Worm (Caenorhabditis elegans) whole organism, young adult: ENCODE results near the gene crn-6.

Experiments used
- B0035.1 ChIP-seq: sonication (generic microtip); optimal IDR thresholded peaks from 2 replicates; lab custom pipeline; 2016; ENCODE audit warnings: missing genetic modification characterization, mild to moderate bottlenecking, missing compliant biosample characterization, missing genotype, missing genetic modification reagents
- D2030.7 ChIP-seq: fragments of 200-800 bp; sonication (Bioruptor generic); IDR thresholded peaks from 2 replicates; pipeline ENCODE4 v1.3.6; 2022; ENCODE audit warnings: missing genetic modification reagents, missing genetic modification characterization, missing compliant biosample characterization
- F22D6.2 ChIP-seq: sonication (generic microtip); optimal IDR thresholded peaks from 2 replicates; lab custom pipeline; 2016; ENCODE audit warnings: mild to moderate bottlenecking, missing genetic modification characterization, missing compliant biosample characterization
- F33H1.4 ChIP-seq: fragments of 200-800 bp; sonication (Bioruptor generic); IDR thresholded peaks from 2 replicates; pipeline ENCODE4 v1.3.6; 2022; ENCODE audit warnings: missing genetic modification reagents, missing genetic modification characterization, missing compliant biosample characterization
- F52B5.7 ChIP-seq: sonication (generic microtip); optimal IDR thresholded peaks from 2 replicates; lab custom pipeline; 2016; ENCODE audit warnings: mild to moderate bottlenecking, missing genetic modification characterization, missing compliant biosample characterization
- F55B11.4 ChIP-seq: sonication (generic microtip); optimal IDR thresholded peaks from 2 replicates; lab custom pipeline; 2016; ENCODE audit warnings: missing compliant biosample characterization, missing genetic modification characterization, borderline replicate concordance; ENCODE audit not compliant: insufficient read depth
- K12H6.12 ChIP-seq: fragments of 200-800 bp; sonication (Bioruptor generic); optimal IDR thresholded peaks from 2 replicates; lab custom pipeline; 2018; ENCODE audit warnings: mild to moderate bottlenecking, missing genetic modification characterization, missing compliant biosample characterization
- T07F8.4 ChIP-seq: sonication (generic microtip); optimal IDR thresholded peaks from 2 replicates; lab custom pipeline; 2016; ENCODE audit warnings: mild to moderate bottlenecking, missing genetic modification characterization, moderate library complexity, missing compliant biosample characterization
- Y53F4B.3 ChIP-seq: fragments of 200-800 bp; sonication (Bioruptor generic); IDR thresholded peaks from 2 replicates; pipeline ENCODE4 v1.3.6; 2022; ENCODE audit warnings: missing genetic modification reagents, missing genetic modification characterization, missing compliant biosample characterization
- Y56A3A.18 ChIP-seq: fragments of 200-800 bp; sonication (Bioruptor generic); IDR thresholded peaks from 2 replicates; pipeline ENCODE4 v1.3.6; 2022; ENCODE audit warnings: missing genetic modification reagents, missing genetic modification characterization, missing compliant biosample characterization
- ZK185.1 ChIP-seq: sonication (generic microtip); optimal IDR thresholded peaks from 2 replicates; lab custom pipeline; 2016; ENCODE audit warnings: mild to moderate bottlenecking, missing genetic modification characterization, missing compliant biosample characterization; ENCODE audit not compliant: poor library complexity, severe bottlenecking
- aptf-2 ChIP-seq: fragments of 200-800 bp; sonication (Bioruptor generic); conservative IDR thresholded peaks from 2 replicates; pipeline ENCODE4 v1.3.6; 2022; ENCODE audit warnings: missing genetic modification reagents, missing genetic modification characterization, missing compliant biosample characterization
- athp-1 ChIP-seq: sonication (generic microtip); optimal IDR thresholded peaks from 2 replicates; lab custom pipeline; 2017; ENCODE audit warnings: mild to moderate bottlenecking, missing genetic modification characterization, missing compliant biosample characterization
- attf-6 ChIP-seq: fragments of 200-800 bp; sonication (Bioruptor generic); IDR thresholded peaks from 2 replicates; pipeline ENCODE4 v1.3.6; 2022; ENCODE audit warnings: missing genetic modification reagents, missing genetic modification characterization, missing compliant biosample characterization
- cebp-1 ChIP-seq, 2 experiments: fragments of 200-800 bp in 1 of 2; sonication (Bioruptor generic) in 1 of 2; sonication (generic microtip) in 1 of 2; IDR thresholded peaks in 1 of 2; optimal IDR thresholded peaks in 1 of 2; 2 replicates each; pipeline versions ENCODE4 v1.3.6 to Lab custom; 2017 to 2022; ENCODE audit warnings: missing compliant biosample characterization in 2 of 2, missing genetic modification characterization in 2 of 2, mild to moderate bottlenecking in 1 of 2, missing genetic modification reagents in 1 of 2, moderate library complexity in 1 of 2
- cebp-2 ChIP-seq: fragments of 200-800 bp; sonication (Bioruptor generic); IDR thresholded peaks from 2 replicates; pipeline ENCODE4 v1.3.6; 2022; ENCODE audit warnings: missing genetic modification characterization, missing compliant biosample characterization
- ceh-58 ChIP-seq: fragments of 200-800 bp; sonication (Bioruptor generic); IDR thresholded peaks from 2 replicates; pipeline ENCODE4 v1.3.6; 2022; ENCODE audit warnings: missing genetic modification characterization, missing compliant biosample characterization
- dpff-1 ChIP-seq: sonication (generic microtip); optimal IDR thresholded peaks from 2 replicates; lab custom pipeline; 2017; ENCODE audit warnings: mild to moderate bottlenecking, missing genetic modification characterization, missing compliant biosample characterization
- egrh-3 ChIP-seq: fragments of 200-800 bp; sonication (Bioruptor generic); IDR thresholded peaks from 2 replicates; pipeline ENCODE4 v1.3.6; 2022; ENCODE audit warnings: missing genetic modification reagents, missing genetic modification characterization, missing compliant biosample characterization
- ekl-4 ChIP-seq: fragments of 200-800 bp; sonication (Bioruptor generic); IDR thresholded peaks from 2 replicates; pipeline ENCODE4 v1.3.6; 2022; ENCODE audit warnings: missing genetic modification reagents, missing genetic modification characterization, missing compliant biosample characterization
- gei-17 ChIP-seq: fragments of 200-800 bp; sonication (Bioruptor generic); optimal IDR thresholded peaks from 2 replicates; lab custom pipeline; 2018; ENCODE audit warnings: mild to moderate bottlenecking, missing genetic modification characterization, missing compliant biosample characterization
- him-1 ChIP-seq: sonication (generic microtip); optimal IDR thresholded peaks from 2 replicates; lab custom pipeline; 2016; ENCODE audit warnings: missing genotype, missing genetic modification reagents, missing genetic modification characterization, missing compliant biosample characterization
- hlh-12 ChIP-seq: sonication (generic microtip); optimal IDR thresholded peaks from 2 replicates; lab custom pipeline; 2016; ENCODE audit warnings: missing genetic modification characterization, missing compliant biosample characterization
- hlh-26 ChIP-seq: fragments of 200-800 bp; sonication (Bioruptor generic); conservative IDR thresholded peaks from 2 replicates; pipeline ENCODE4 v1.3.6; 2022; ENCODE audit warnings: missing genetic modification reagents, missing genetic modification characterization, missing compliant biosample characterization
- lin-35 ChIP-seq, 3 experiments: fragments of 150-350 bp in 2 of 3; sonication (generic microtip) in 1 of 3; optimal IDR thresholded peaks; 2 replicates each; lab custom pipeline; 2014 to 2018; ENCODE audit warnings: missing biosample characterization in 3 of 3, missing genetic modification characterization in 3 of 3, missing genetic modification reagents in 3 of 3
- lsy-27 ChIP-seq: sonication (generic microtip); optimal IDR thresholded peaks from 2 replicates; lab custom pipeline; 2017; ENCODE audit warnings: missing genetic modification characterization, mild to moderate bottlenecking, missing compliant biosample characterization, antibody characterized with exemption, missing genotype, borderline replicate concordance; ENCODE audit not compliant: insufficient read depth
- madf-6 ChIP-seq: fragments of 200-800 bp; sonication (Bioruptor generic); IDR thresholded peaks from 2 replicates; pipeline ENCODE4 v1.3.6; 2022; ENCODE audit warnings: missing genetic modification reagents, missing genetic modification characterization, missing compliant biosample characterization
- mcd-1 ChIP-seq: fragments of 200-800 bp; sonication (Bioruptor generic); IDR thresholded peaks from 2 replicates; pipeline ENCODE4 v1.3.6; 2022; ENCODE audit warnings: missing genetic modification reagents, missing genetic modification characterization, missing compliant biosample characterization
- mxl-1 ChIP-seq: sonication (generic microtip); optimal IDR thresholded peaks from 2 replicates; lab custom pipeline; 2016; ENCODE audit warnings: missing genetic modification characterization, missing compliant biosample characterization
- nhr-179 ChIP-seq: sonication (generic microtip); optimal IDR thresholded peaks from 2 replicates; lab custom pipeline; 2016; ENCODE audit warnings: mild to moderate bottlenecking, missing genetic modification characterization, missing compliant biosample characterization
- nhr-27 ChIP-seq: fragments of 200-800 bp; sonication (Bioruptor generic); optimal IDR thresholded peaks from 2 replicates; lab custom pipeline; 2018; ENCODE audit warnings: mild to moderate bottlenecking, missing genetic modification characterization, moderate library complexity, missing compliant biosample characterization
- nhr-80 ChIP-seq: sonication (generic microtip); optimal IDR thresholded peaks from 2 replicates; lab custom pipeline; 2016; ENCODE audit warnings: missing genetic modification characterization, missing compliant biosample characterization
- pbrm-1 ChIP-seq: fragments of 200-800 bp; sonication (Bioruptor generic); IDR thresholded peaks from 2 replicates; pipeline ENCODE4 v1.3.6; 2022; ENCODE audit warnings: missing genetic modification reagents, missing genetic modification characterization, missing compliant biosample characterization
- repo-1 ChIP-seq: sonication (generic microtip); optimal IDR thresholded peaks from 2 replicates; lab custom pipeline; 2017; ENCODE audit warnings: mild to moderate bottlenecking, missing genetic modification characterization, missing compliant biosample characterization
- tbp1 ChIP-seq: fragments of 200-800 bp; sonication (Bioruptor generic); optimal IDR thresholded peaks from 2 replicates; lab custom pipeline; 2018; ENCODE audit warnings: mild to moderate bottlenecking, missing genetic modification characterization, missing compliant biosample characterization
- tbx-9 ChIP-seq: sonication (generic microtip); optimal IDR thresholded peaks from 2 replicates; lab custom pipeline; 2016; ENCODE audit warnings: borderline replicate concordance, missing genetic modification characterization, inconsistent platforms, missing compliant biosample characterization
- zim-3 ChIP-seq: sonication (generic microtip); optimal IDR thresholded peaks from 2 replicates; lab custom pipeline; 2017; ENCODE audit warnings: mild to moderate bottlenecking, missing genetic modification characterization, moderate library complexity, missing compliant biosample characterization
- ztf-22 ChIP-seq: fragments of 200-800 bp; sonication (Bioruptor generic); optimal IDR thresholded peaks from 2 replicates; lab custom pipeline; 2018; ENCODE audit warnings: mild to moderate bottlenecking, missing genetic modification characterization, moderate library complexity, missing compliant biosample characterization
- ztf-26 ChIP-seq: sonication (generic microtip); optimal IDR thresholded peaks from 2 replicates; lab custom pipeline; 2017; ENCODE audit warnings: missing genetic modification characterization, missing compliant biosample characterization
- ztf-6 ChIP-seq: fragments of 200-800 bp; sonication (Bioruptor generic); IDR thresholded peaks from 2 replicates; pipeline ENCODE4 v1.3.6; 2022; ENCODE audit warnings: missing genetic modification reagents, missing genetic modification characterization, missing compliant biosample characterization

The crn-6 gene

DNA sequence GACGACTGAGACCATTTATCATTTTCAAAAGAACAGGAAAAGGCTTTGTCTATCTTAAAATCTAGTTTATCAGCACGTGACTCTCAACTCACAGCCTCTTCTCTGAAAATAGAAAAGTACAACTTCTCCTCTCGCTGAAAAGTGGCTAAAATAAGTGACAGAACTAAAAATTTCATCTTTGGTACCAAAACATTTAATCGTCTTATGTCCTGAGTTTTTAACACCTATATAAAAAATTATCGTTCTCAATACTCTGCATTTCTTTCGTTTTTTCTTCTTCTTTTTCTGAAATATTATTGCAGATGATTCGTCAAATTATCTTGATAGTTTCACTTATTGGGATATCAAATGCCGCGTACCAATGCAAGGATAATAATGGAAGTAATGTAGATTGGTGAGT is at the start of gene crn-6:
Gene crn-6 (plus strand): TSS at position 301 of the 400 bp plus-strand sequence.
- TF ChIP-seq lin-35 (GFP tag; optimal IDR thresholded peaks at IDR 0.05; lab: Kevin White, UChicago), result no peak
- TF ChIP-seq hlh-26 (GFP tag; lab: Robert Waterston, UW), result no peak
- TF ChIP-seq tbp1 (GFP tag; lab: Kevin White, UChicago), result no peak
- no peak for TF ChIP-seq gei-17 (GFP tag; lab: Kevin White, UChicago)
- TF ChIP-seq mxl-1 (tag; lab: Kevin White, UChicago), result no peak
- no peak for TF ChIP-seq F33H1.4 (GFP tag; lab: Robert Waterston, UW)
- no peak for TF ChIP-seq tbx-9 (tag; lab: Kevin White, UChicago)
- no peak for TF ChIP-seq ekl-4 (GFP tag; lab: Robert Waterston, UW)
- no peak for TF ChIP-seq hlh-12 (tag; lab: Kevin White, UChicago)
- no peak for TF ChIP-seq Y53F4B.3
- no peak for TF ChIP-seq ztf-26 (tag; lab: Kevin White, UChicago)
- no peak for TF ChIP-seq cebp-1 (GFP tag; IDR thresholded peaks at IDR 0.05; lab: Robert Waterston, UW)
- TF ChIP-seq cebp-1 (tag; optimal IDR thresholded peaks at IDR 0.05; lab: Kevin White, UChicago), result no peak
- TF ChIP-seq K12H6.12, result no peak
- no peak for TF ChIP-seq ztf-22 (GFP tag; lab: Kevin White, UChicago)
- no peak for TF ChIP-seq ceh-58 (GFP tag; lab: Robert Waterston, UW)
- no peak for TF ChIP-seq F22D6.2 (tag; lab: Kevin White, UChicago)
- TF ChIP-seq B0035.1 (tag; lab: Kevin White, UChicago), result no peak
- no peak for TF ChIP-seq repo-1
- no peak for TF ChIP-seq pbrm-1 (GFP tag; lab: Robert Waterston, UW)

DNA sequence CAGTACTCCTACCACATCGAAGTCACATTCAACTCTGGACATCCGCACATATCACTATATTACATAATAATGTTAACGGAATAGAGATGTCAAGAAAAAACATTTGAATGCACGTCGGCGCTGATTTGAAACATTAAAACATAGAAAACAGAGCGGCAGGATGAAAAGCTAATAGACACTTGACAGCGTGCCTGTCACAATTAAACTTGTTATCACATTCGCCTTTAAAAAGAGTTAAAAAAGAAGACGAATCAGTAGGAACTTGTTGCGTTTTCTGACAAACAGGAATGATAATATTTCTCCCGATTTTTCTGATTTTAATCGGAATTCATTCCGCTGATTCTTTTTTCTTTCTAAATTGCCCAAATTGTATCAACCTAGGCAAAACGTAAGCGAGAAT is 49.5 kb upstream of the crn-6 start:
- TF ChIP-seq F52B5.7 (tag; lab: Kevin White, UChicago) (no peak), nhr-80 (peak; percentile 79)
- TF ChIP-seq, all 124 proteins: peak for 1

- TF ChIP-seq nhr-27 (tag; lab: Kevin White, UChicago) (no peak), Y53F4B.3 (no peak), lsy-27 (tag; lab: Kevin White, UChicago) (no peak), madf-6 (GFP tag; lab: Robert Waterston, UW) (no peak), athp-1 (tag; lab: Kevin White, UChicago) (no peak), him-1 (no peak), ztf-26 (tag; lab: Kevin White, UChicago) (no peak), attf-6 (GFP tag; lab: Robert Waterston, UW) (no peak), hlh-12 (tag; lab: Kevin White, UChicago) (no peak), T07F8.4 (tag; lab: Kevin White, UChicago) (no peak), F55B11.4 (tag; lab: Kevin White, UChicago) (no peak), dpff-1 (tag; lab: Kevin White, UChicago) (no peak)
These were observed 47.4 kb upstream of the crn-6 start, which contains the start of gene C40H1.9 for ce11 chrIII:9319641-9320040. C40H1.9 (plus strand) TSS chrIII:9319941.

DNA sequence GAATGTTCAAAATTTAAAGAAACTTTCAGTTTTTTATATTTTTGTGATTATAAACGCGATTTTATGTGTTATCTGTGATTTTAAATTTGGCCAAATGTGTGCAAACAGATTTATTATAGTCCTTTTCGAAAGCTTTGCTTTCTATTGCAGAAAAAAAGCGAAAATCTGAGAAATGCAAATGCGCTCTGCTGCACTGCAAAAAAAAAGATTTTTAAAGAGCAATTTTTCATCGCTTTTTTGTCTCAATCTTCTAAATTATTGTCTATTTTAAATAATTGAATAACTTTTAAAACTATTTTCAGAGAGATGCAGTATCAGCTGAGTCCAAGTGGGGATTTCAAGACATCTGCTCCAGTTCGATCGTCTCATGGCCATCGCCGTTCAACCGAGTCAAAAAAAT is 45.1 kb upstream of the crn-6 start, which contains the start of gene cpb-1:
Gene cpb-1 (plus strand): TSS at position 301 of the 400 bp plus-strand sequence.
- TF ChIP-seq zim-3 (tag; lab: Kevin White, UChicago) (no peak), mcd-1 (no peak), Y53F4B.3 (no peak), F22D6.2 (tag; lab: Kevin White, UChicago) (no peak), ztf-6 (no peak), Y56A3A.18 (GFP tag; lab: Robert Waterston, UW) (no peak), F33H1.4 (GFP tag; lab: Robert Waterston, UW) (no peak), ZK185.1 (tag; lab: Kevin White, UChicago) (no peak), egrh-3 (GFP tag; lab: Robert Waterston, UW) (no peak), aptf-2 (GFP tag; lab: Robert Waterston, UW) (no peak), cebp-2 (GFP tag; lab: Robert Waterston, UW) (no peak), D2030.7 (GFP tag; lab: Robert Waterston, UW) (no peak), mxl-1 (tag; lab: Kevin White, UChicago) (no peak), hlh-26 (GFP tag; lab: Robert Waterston, UW) (no peak), lin-35 (GFP tag; optimal IDR thresholded peaks at IDR 0.05; lab: Kevin White, UChicago) (no peak), nhr-179 (no peak)
